Worm (Caenorhabditis elegans) whole organism, young adult: Measurements from ENCODE around the gene orai-1.

Experiments
- B0336.3 ChIP-seq: fragments of 200-800 bp; sonication (Bioruptor generic); IDR thresholded peaks from 2 replicates; pipeline ENCODE4 v1.3.6; 2022; ENCODE audit warnings: missing genetic modification characterization, missing compliant biosample characterization
- F57A8.1 ChIP-seq: fragments of 200-800 bp; sonication (Bioruptor generic); optimal IDR thresholded peaks from 2 replicates; lab custom pipeline; 2018; ENCODE audit warnings: mild to moderate bottlenecking, missing genetic modification characterization, moderate library complexity, missing compliant biosample characterization
- K12H6.12 ChIP-seq: fragments of 200-800 bp; sonication (Bioruptor generic); optimal IDR thresholded peaks from 2 replicates; lab custom pipeline; 2018; ENCODE audit warnings: mild to moderate bottlenecking, missing genetic modification characterization, missing compliant biosample characterization
- Y53G8AR.9 ChIP-seq: fragments of 200-800 bp; sonication (Bioruptor generic); conservative IDR thresholded peaks from 2 replicates; pipeline ENCODE4 v1.3.6; 2022; ENCODE audit warnings: missing genetic modification reagents, missing genetic modification characterization, missing compliant biosample characterization
- Y67H2A.10 ChIP-seq: fragments of 200-800 bp; sonication (Bioruptor generic); conservative IDR thresholded peaks from 2 replicates; pipeline ENCODE4 v1.3.6; 2022; ENCODE audit warnings: missing genetic modification reagents, missing genetic modification characterization, missing compliant biosample characterization
- attf-3 ChIP-seq: fragments of 200-800 bp; sonication (Bioruptor generic); conservative IDR thresholded peaks from 2 replicates; pipeline ENCODE4 v1.3.6; 2022; ENCODE audit warnings: missing genetic modification reagents, missing genetic modification characterization, missing compliant biosample characterization
- ceh-79 ChIP-seq: sonication (generic microtip); optimal IDR thresholded peaks from 2 replicates; lab custom pipeline; 2017; ENCODE audit warnings: mild to moderate bottlenecking, missing genetic modification characterization, missing compliant biosample characterization
- die-1 ChIP-seq: sonication (generic microtip); optimal IDR thresholded peaks from 2 replicates; lab custom pipeline; 2016; ENCODE audit warnings: missing genotype, mild to moderate bottlenecking, missing genetic modification characterization, missing compliant biosample characterization
- egl-18 ChIP-seq: fragments of 200-800 bp; sonication (Bioruptor generic); IDR thresholded peaks from 2 replicates; pipeline ENCODE4 v1.3.6; 2022; ENCODE audit warnings: missing genetic modification reagents, missing genetic modification characterization, missing compliant biosample characterization
- hrde-1 ChIP-seq: sonication (generic microtip); optimal IDR thresholded peaks from 2 replicates; lab custom pipeline; 2016; ENCODE audit warnings: missing genetic modification characterization, mild to moderate bottlenecking, missing compliant biosample characterization, moderate library complexity, missing genotype, missing genetic modification reagents, borderline replicate concordance
- lsy-27 ChIP-seq: sonication (generic microtip); optimal IDR thresholded peaks from 2 replicates; lab custom pipeline; 2017; ENCODE audit warnings: missing genetic modification characterization, mild to moderate bottlenecking, missing compliant biosample characterization, antibody characterized with exemption, missing genotype, borderline replicate concordance; ENCODE audit not compliant: insufficient read depth
- repo-1 ChIP-seq: sonication (generic microtip); optimal IDR thresholded peaks from 2 replicates; lab custom pipeline; 2017; ENCODE audit warnings: mild to moderate bottlenecking, missing genetic modification characterization, missing compliant biosample characterization
- unc-62 ChIP-seq: fragments of 150-350 bp; optimal IDR thresholded peaks from 2 replicates; lab custom pipeline; 2014; ENCODE audit warnings: missing biosample characterization, missing genetic modification reagents, missing genetic modification characterization

DNA sequence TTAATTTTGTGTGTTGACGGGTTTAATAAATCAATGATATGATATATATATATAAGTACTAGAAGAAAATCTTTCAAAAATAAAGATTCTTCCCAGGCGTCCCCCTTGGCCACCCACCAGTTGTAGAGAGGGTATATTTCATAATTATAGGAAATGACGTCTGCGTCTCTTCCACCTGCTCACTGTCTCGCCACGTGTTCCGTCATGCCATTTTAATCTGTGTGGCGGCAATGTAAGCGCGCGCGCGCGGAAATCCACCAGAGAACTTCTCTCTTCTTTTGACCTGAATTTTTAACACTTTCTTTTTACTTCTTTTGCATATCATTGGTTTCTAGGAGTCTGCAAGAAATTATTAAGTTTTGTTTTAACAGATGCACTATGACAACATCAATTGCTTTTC, 7.8 kb downstream of the orai-1 start:
- TF ChIP-seq K12H6.12 (tag; lab: Kevin White, UChicago) (no peak), unc-62 (GFP tag; lab: Kevin White, UChicago) (no peak), F57A8.1 (GFP tag; lab: Kevin White, UChicago) (no peak), Y53G8AR.9 (GFP tag; lab: Robert Waterston, UW) (no peak), ceh-79 (tag; lab: Kevin White, UChicago) (no peak), egl-18 (GFP tag; lab: Robert Waterston, UW) (no peak), hrde-1 (tag; lab: Kevin White, UChicago) (no peak), Y67H2A.10 (GFP tag; lab: Robert Waterston, UW) (no peak), attf-3 (no peak), lsy-27 (tag; lab: Kevin White, UChicago) (no peak), B0336.3 (GFP tag; lab: Robert Waterston, UW) (no peak), repo-1 (no peak), die-1 (no peak)
